Worm (Caenorhabditis elegans): ENCODE measurements around the gene cya-1.
A peak's percentile ranks its signal among the peaks of the same experiment; 100 is the strongest.
"Not testable (repeated sequence)": the region's sequence is repeated elsewhere in the genome, so short reads cannot be mapped to it uniquely, and the experiment has no call there.

Gene cya-1

DNA sequence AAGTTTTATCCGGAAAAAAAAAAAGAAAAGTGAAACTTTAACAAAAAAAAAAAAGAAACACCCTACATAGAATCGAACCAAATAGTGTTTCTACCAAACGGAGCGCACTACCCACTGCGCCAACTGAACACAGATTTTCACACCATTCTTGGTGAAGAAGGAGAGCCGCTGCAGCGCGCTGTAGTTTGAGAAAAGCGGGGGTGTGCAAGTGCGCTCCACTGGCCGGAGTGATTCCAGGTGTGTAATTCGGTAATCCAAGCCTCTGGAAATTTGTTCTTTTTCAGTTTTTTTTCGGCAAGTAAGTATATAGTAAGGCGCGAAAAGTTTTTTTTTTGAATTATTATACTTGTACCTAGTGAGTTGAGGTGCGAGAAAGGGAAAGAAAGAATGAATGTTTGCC lies 1.8 kb upstream of the cya-1 start:
- TF ChIP-seq nhr-42 (GFP tag; IDR thresholded peaks at IDR 0.05) (peak; percentile 78), arid-1 (GFP tag; conservative IDR thresholded peaks at IDR 0.05) (peak; percentile 77), vab-7 (GFP tag; IDR thresholded peaks at IDR 0.05) (peak; percentile 78), tra-1 (GFP tag; IDR thresholded peaks at IDR 0.05) (peak; percentile 59; the same call in 1 of the 2 replicates), madf-5 (GFP tag; IDR thresholded peaks at IDR 0.05) (peak; percentile 57 to 83; a peak in 2 of 4 replicates), lin-38 (GFP tag; IDR thresholded peaks at IDR 0.05) (peak; percentile 97), hmg-1.1 (GFP tag; IDR thresholded peaks at IDR 0.05) (peak; percentile 67), pha-4 (GFP tag; IDR thresholded peaks at IDR 0.05) (peak; percentile 92), madf-9 (GFP tag; conservative IDR thresholded peaks at IDR 0.05) (0 out of 2 replicates have a peak, but pooled peaks have one; percentile 4), D1046.2 (GFP tag; IDR thresholded peaks at IDR 0.05) (peak; percentile 72; the same call in 1 of the 2 replicates), lin-1 (GFP tag; IDR thresholded peaks at IDR 0.05) (peak; percentile 79; the same call in 1 of the 2 replicates), ceh-20 (GFP tag; IDR thresholded peaks at IDR 0.05) (0 out of 2 replicates have a peak, but pooled peaks have one; percentile 29), dmd-9 (GFP tag; IDR thresholded peaks at IDR 0.05) (peak; percentile 52; the same call in 1 of the 2 replicates), mep-1 (tag; optimal IDR thresholded peaks at IDR 0.05) (peak; percentile 13), set-16 (GFP tag; IDR thresholded peaks at IDR 0.05) (peak; percentile 51), snpc-1.2 (GFP tag; IDR thresholded peaks at IDR 0.05) (peak; percentile 46), Y48G9A.11 (GFP tag; IDR thresholded peaks at IDR 0.05) (peak; percentile 57; the same call in 1 of the 2 replicates), php-3 (GFP tag; IDR thresholded peaks at IDR 0.05) (peak; percentile 50), lim-7 (GFP tag; IDR thresholded peaks at IDR 0.05) (peak; percentile 89), F26F4.8 (GFP tag; conservative IDR thresholded peaks at IDR 0.05) (peak; percentile 77), ctbp-1 (GFP tag; IDR thresholded peaks at IDR 0.05) (peak; percentile 79), mdt-29 (GFP tag; IDR thresholded peaks at IDR 0.05) (peak; percentile 76), Y105C5A.15 (GFP tag; IDR thresholded peaks at IDR 0.05) (0 out of 2 replicates have a peak, but pooled peaks have one; percentile 27), ZK337.2 (GFP tag; IDR thresholded peaks at IDR 0.05) (0 out of 2 replicates have a peak, but pooled peaks have one; percentile 45), egl-43 (GFP tag; IDR thresholded peaks at IDR 0.05) (peak; percentile 88), mes-2 (tag; optimal IDR thresholded peaks at IDR 0.05; ENCODE audit: poor library complexity, severe bottlenecking) (peak; percentile 18), dmd-8 (GFP tag; IDR thresholded peaks at IDR 0.05) (peak; percentile 92), saeg-2 (GFP tag; IDR thresholded peaks at IDR 0.05) (peak; percentile 73; the same call in 1 of the 2 replicates), zfp-3 (GFP tag; conservative IDR thresholded peaks at IDR 0.05) (0 out of 2 replicates have a peak, but pooled peaks have one; percentile 47), mxl-2 (GFP tag; conservative IDR thresholded peaks at IDR 0.05) (0 out of 2 replicates have a peak, but pooled peaks have one; percentile 51)
- not testable (repeated sequence) for TF ChIP-seq pha-4 (tag; optimal IDR thresholded peaks at IDR 0.05)

DNA sequence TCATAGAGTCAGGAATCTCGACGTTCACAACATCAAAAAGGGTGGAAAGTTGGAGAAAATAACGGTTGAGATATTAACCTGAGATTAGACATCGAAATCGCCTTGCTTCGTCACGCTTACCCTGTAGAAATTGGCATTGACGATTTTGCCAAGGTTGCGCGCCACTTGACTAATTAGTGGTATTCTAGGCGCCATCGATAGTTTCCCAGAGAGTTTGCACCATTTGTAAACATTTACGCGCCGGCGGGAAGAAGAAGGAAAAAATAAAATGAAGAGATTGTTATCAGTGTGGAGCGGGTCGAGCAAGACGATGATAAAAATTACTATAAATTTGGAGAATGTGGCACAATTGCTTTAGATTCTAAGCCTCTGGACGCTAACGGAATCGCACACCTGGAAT lies 1.2 kb upstream of the cya-1 start:
- no peak for TF ChIP-seq daf-16 (GFP tag; optimal IDR thresholded peaks at IDR 0.05)
- TF ChIP-seq daf-16 (tag; optimal IDR thresholded peaks at IDR 0.05), result peak; percentile 37
- peak; percentile 31 for TF ChIP-seq aha-1 (tag)
- no peak for TF ChIP-seq egl-27 (tag; optimal IDR thresholded peaks at IDR 0.05)

- no peak for TF ChIP-seq nhr-25 (tag; optimal IDR thresholded peaks at IDR 0.05; ENCODE audit: borderline replicate concordance, insufficient read depth)
- no peak for TF ChIP-seq mdt-29 (GFP tag; IDR thresholded peaks at IDR 0.05)
- TF ChIP-seq T20F7.1 (GFP tag; optimal IDR thresholded peaks at IDR 0.05), result no peak
- no peak for TF ChIP-seq hmg-1.1 (GFP tag; IDR thresholded peaks at IDR 0.05)
- no peak for TF ChIP-seq dmd-9 (GFP tag; IDR thresholded peaks at IDR 0.05)
- TF ChIP-seq ceh-62 (tag; optimal IDR thresholded peaks at IDR 0.05), result no peak
- TF ChIP-seq lin-13 (GFP tag; optimal IDR thresholded peaks at IDR 0.05), result no peak
- no peak for TF ChIP-seq skn-1 (tag; optimal IDR thresholded peaks at IDR 0.05)
- no peak for TF ChIP-seq fos-1 (tag; optimal IDR thresholded peaks at IDR 0.05)
- no peak for TF ChIP-seq saeg-2 (GFP tag; IDR thresholded peaks at IDR 0.05)
- no peak for TF ChIP-seq unc-39 (tag; optimal IDR thresholded peaks at IDR 0.05)
- no peak for TF ChIP-seq ztf-11 (tag; optimal IDR thresholded peaks at IDR 0.05)
- TF ChIP-seq tag-97 (GFP tag; IDR thresholded peaks at IDR 0.05), result no peak
- no peak for TF ChIP-seq nhr-77 (tag; optimal IDR thresholded peaks at IDR 0.05)
- no peak for TF ChIP-seq R02D3.7 (tag; optimal IDR thresholded peaks at IDR 0.05)
- TF ChIP-seq ama-1 (optimal IDR thresholded peaks at IDR 0.05), result no peak
Observed at ce11 chrIII:9109726-9110125, 654 bp upstream of the cya-1 start.

Measured in whole organism, L4 larva.